Fruit fly (Drosophila melanogaster) ovary, adult (tissue): ENCODE data around the gene Syt1.

Experiments used
- CG17801 ChIP-seq: fragments of 200-800 bp; optimal IDR thresholded peaks from 2 replicates; lab custom pipeline; 2019; ENCODE audit warnings: missing biosample characterization, mild to moderate bottlenecking, missing genetic modification characterization, moderate library complexity; ENCODE audit not compliant: partially characterized antibody

Syt1 gene

dm6 chr2L:2757930-2758556 lies 41.7 kb downstream of the Syt1 start:
- TF ChIP-seq CG17801 (GFP tag; lab: Kevin White, UChicago), result no peak

- no peak for TF ChIP-seq CG17801 (GFP tag; lab: Kevin White, UChicago)
Measured at dm6 chr2L:2755323-2755695, 44.5 kb downstream of the Syt1 start.

DNA sequence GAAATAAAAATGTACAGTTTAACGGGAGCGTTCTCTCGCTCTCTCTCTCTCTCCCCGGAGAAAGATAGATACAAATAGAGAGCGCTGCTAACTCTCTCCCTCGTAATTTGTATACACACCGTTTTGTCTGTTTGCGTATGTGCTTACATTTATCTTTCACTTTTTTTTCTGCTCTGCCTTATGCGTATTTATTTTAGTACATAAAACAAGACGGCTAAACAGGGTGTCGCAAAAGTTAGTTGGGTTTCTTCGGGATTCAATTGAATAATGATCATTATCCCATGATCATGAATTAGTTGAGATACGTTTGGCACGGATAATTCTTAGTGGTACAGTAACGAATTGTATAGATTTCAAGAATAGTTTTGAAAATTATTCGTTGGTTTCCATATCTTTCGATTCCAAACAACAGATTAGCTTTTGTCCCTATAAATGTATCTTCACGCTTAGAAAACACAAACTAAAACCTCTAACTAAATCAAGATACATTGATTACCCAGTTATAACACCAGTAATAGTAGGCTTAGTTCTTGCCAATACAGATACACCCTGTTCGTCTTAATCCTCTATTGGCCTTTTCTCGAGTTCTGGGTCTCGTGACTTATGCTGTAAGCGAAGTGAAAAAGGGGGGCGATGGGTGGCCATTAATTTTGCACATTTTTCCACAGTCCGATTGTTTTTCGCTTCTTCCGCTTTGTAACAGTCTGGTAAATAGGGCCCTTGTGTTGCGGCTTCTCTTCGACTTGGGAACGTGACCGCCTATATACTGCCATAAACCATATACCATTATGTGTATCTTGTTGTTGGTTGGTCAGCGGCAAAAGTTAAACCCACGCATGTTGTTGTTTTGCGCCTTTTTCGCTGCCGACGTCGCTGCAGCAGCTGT lies 45.1 kb downstream of the Syt1 start:
- peak; percentile 75 for TF ChIP-seq CG17801 (GFP tag; lab: Kevin White, UChicago)

dm6 chr2L:2753789-2754436 lies 45.9 kb downstream of the Syt1 start:
- no peak for TF ChIP-seq CG17801 (GFP tag; lab: Kevin White, UChicago)

DNA sequence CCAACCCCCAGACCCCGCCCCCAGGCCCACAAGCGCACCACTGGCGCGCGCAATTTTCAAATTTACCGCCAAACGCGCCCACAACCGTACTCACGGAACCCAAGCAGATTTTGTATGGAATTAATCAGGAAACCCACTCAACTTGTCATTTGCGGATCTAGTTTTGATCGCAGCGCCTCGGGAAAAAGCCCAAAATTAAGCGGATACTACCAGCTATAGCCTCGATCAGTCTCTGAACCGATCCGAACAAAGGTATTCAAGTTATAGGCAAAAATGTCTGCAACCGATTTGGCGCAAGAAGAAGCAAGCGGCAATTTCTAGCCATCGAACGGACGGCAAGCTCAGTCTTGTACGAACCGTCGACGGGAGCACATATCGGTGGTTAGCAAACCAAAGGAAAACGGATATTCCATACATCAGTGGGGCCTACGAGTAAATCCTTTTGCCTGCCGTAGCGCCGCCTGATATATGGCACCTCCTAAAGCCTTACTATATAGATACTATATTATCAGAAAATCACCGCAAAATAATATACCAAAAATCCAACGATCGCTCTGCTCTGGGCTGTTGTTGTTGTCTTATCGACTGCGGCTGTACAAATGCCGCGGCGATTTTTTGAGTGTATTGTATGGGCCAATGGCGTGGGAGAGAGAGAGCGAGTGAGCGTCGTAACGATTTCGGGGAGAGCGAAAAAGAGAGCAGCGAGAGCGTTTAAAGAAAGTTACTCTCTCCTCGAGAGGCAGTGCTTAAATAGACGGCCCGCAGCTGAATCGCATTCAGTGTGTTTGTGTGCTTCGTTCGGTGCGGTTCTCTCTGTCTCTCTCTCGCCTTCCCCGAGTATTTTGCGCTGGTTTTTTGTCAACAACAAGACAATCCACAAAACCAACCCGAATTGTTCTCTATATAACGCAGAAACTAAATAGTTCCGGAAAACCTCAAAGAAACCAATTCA lies 47.0 kb downstream of the Syt1 start, which contains the start of gene Pgk:
TSS of gene Pgk (minus strand) at position 609 of the 952 bp plus-strand sequence.
- peak; percentile 75 for TF ChIP-seq CG17801 (GFP tag; lab: Kevin White, UChicago)

DNA sequence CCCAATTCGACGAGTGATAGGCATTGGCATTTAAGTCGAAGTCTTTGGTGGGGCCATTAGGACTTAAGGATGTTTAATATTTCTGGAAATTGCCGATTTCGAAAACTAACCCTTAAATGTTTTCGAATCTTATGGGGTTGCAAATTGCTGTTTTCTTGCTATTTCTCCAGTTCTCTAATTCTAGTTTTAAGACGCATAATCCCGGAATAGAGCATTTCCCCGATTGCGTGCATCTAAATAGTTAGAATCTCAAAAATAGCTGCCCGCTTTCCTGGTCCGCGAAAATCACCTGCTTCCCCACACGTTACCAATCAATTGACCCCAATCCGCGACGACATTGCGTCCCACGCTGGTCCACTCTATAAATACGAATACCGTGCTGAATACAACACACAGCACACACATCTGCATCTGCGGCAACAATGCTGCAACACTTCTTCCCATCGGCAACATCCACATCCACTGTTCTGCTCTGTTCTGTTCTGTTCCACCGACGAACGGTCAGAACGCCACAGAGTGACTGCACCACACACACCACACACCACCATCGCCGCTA lies 47.8 kb downstream of the Syt1 start, which contains the start of gene Bacc:
TSS of gene Bacc (plus strand) at position 542 of the 556 bp plus-strand sequence.
- TF ChIP-seq CG17801 (GFP tag; lab: Kevin White, UChicago), result peak; percentile 89

DNA sequence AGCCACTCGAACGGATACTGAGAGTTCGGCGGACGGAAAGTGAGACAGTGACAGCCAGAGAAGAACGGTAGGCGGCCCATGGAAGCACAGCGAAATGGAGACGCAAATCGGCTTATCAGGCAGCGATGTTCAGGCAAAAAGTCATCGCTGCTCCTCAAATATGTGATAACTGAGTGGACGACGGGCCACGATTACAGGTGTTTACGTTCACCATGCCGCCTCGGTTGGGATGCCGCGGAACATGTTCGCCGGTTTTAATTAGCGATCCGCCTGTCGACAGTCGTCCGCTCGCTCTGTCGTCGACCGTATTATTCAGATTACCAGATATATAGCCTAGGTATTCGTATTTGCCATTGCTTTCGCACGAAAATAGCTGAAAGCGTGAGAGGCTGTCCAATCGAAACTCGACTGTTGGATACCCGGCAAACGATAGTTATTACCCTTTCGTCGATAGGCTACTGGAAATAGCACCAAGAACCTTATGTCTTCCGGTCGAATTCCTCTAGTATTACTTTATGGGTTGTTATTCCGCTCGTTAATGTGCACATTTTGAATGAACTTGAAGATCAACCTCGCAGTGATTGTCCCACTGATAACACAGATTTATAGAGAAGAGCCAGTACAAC lies 48.6 kb downstream of the Syt1 start:
- TF ChIP-seq CG17801 (GFP tag; lab: Kevin White, UChicago), result no peak

DNA sequence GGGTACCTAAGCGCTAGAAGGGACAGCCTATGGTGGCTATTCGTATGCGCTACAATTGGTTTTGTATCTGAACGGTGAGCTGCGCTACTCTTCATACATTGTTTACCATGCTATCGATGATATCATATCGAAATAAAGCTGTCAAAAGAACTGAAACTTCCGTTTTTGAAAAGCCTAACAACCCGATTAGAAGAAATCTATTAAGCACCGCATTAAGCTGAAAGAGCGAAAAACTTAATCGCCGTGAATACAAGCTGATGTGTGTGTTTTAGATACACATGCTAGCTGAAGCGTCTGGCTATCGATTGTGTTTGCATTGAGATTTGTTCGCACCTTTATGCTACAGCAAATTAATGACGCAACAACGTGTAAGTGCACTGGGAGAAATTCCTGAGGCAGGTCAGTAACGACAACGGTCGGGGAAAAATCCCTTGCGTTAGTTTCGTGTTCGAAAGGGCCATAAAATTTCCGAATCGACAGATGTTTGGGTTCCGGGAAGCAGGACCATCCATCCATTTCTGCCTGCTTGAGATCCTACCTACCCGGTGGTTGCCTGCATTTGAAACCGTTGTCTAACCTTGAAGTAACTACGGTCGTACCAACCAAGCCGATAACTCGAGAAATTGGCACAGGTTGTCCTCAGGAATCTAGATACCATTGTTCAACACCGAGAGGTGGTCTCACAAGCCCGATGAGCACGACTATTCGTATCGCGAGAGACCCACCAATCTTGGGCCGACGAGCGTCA lies 49.3 kb downstream of the Syt1 start:
- TF ChIP-seq CG17801 (GFP tag; lab: Kevin White, UChicago), result peak; percentile 27

DNA sequence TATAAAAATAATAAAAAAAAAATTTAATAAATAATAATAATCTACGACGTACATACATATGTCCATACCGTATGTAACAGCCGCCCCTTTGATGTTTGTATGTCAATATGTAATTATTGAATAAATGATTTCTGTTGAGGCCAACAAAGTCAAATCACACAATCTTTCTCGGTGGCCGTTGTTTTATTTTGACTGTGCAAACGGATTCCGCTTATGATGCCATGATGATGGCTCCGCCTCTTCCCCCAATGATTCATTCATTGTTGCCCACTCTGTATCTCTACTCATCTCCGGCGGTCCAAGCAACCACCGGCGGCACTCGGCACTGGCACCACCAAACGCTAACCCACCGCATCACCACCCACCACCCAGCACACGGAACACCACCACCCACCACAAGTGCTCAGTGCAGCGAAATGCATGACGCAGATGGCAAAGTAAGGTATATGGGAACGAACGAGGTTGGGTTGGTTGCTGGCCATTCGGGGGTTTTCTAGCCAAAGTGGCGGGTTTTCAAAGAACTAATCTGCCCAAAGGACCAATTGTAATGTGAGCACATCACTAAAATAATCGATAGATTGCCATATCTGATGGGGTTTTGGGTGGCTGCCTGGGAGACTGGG lies 50.5 kb downstream of the Syt1 start:
- TF ChIP-seq CG17801 (GFP tag; lab: Kevin White, UChicago), result peak; percentile 10

DNA sequence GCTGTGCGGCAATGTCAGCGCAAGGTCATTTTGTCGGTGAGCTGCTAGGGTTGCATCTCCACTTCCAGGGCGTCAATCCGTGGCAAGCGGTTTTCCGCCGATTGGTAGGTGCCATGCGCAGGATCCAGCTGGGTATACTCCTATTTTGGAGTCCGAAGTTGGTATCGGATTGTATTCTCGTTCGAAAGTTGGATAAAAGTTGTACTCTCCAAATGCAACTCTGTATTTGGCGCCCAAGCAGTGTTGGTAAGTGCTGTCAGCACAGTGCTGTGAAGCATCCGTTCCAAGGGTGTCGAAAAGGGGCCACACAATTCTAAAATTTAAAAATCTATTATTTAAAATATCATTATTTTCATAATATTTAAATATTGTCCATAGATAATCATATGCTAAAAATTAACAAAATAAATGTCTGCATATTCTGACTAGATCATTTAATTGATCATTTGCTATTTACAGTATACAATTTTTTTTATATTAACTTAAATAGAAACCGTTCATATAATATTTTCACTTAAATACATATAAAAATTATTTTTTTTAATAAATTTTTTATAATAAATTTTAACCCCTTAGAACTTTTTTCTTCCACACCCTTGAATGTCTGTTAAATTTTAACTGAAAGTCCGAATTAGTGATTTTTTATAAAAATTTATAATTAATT lies 51.2 kb downstream of the Syt1 start:
- TF ChIP-seq CG17801 (GFP tag; lab: Kevin White, UChicago), result peak; percentile 95

DNA sequence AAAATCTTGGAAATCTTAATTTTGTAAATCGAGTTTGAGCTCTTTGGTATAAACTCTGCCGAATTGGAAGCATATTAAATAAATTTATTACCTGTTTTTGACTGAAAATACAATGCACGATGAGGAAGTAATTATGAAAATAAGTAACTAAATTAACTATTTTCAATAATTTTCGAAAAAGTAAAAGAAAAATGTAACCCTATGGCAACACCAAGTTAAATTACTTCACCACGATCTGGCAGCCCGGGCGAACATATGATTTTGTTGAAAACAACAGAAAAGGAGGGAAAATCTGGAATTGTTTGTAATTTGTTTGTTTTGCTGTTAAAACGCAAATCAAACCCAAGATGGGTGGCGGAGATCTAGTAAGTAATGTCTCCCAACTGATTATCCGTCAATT lies 54.9 kb downstream of the Syt1 start, which contains the start of the genes CG9961 and Cwc25:
TSS of gene CG9961 (minus strand) at position 83 of the 400 bp plus-strand sequence.
TSS of gene Cwc25 (plus strand) at position 247 of the 400 bp plus-strand sequence.
- TF ChIP-seq CG17801 (GFP tag; lab: Kevin White, UChicago), result no peak

DNA sequence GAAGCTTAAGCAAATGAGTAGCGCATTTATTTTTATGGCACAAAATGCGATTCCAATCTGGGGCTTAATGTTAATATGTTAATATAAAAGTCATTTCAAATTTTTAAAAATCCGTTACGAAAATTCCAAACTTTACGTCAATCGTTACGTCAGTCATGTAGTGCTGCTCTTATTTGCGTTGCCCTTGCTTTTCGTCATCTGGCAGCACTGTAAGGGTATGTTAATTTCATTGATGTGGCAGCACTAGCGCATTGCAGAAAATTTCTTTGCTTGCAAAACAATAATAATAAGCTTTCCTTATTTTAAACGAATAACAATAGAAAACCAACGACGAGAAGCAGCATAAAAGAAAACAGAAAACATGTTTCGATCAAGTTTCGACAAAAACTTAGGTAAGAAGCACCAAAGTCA lies 60.0 kb downstream of the Syt1 start, which contains the start of gene Hrs:
TSS of gene Hrs (plus strand) at position 167 of the 411 bp plus-strand sequence.
- peak; percentile 35 for TF ChIP-seq CG17801 (GFP tag; lab: Kevin White, UChicago)
